Worm (Caenorhabditis elegans): ENCODE measurements around the gene dhps-1.

DNA sequence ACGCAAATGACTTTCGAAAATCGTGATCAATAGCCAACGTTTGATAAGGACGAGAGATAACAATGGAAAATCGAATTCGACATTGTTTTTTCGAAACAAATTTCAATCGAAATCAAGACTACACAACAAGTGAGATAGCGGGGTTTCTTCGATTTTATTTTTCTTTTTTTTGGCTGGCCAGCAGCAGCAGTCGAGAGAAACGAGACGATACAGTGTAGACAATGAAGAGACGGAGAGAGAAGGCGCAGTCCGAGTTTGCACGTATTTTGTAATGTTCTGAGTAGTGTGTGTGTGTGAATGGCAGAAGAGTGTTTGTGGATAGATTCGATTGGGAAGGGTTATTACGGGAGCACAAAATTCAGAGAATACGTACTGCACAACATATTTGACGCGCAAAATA, 47.4 kb downstream of the dhps-1 start:
- TF ChIP-seq pes-1 (GFP tag; IDR thresholded peaks at IDR 0.05): no peak
- TF ChIP-seq ama-1 (optimal IDR thresholded peaks at IDR 0.05): no peak
- TF ChIP-seq flt-1 (GFP tag; IDR thresholded peaks at IDR 0.05): no peak
- no peak for TF ChIP-seq hnd-1 (tag; optimal IDR thresholded peaks at IDR 0.05)
- TF ChIP-seq ceh-36 (tag; optimal IDR thresholded peaks at IDR 0.05): no peak
- no peak for TF ChIP-seq hmg-4 (GFP tag; optimal IDR thresholded peaks at IDR 0.05)

Measured in whole organism, early embryonic.